Worm (Caenorhabditis elegans) whole organism, early embryonic: Measurements from ENCODE around the gene C28H8.8.

Experiments used
- flt-1 ChIP-seq: fragments of 200-800 bp; sonication (Bioruptor generic); IDR thresholded peaks from 2 replicates; pipeline ENCODE4 v1.3.6; 2022; ENCODE audit warnings: missing genetic modification characterization, missing compliant biosample characterization
- hmg-4 ChIP-seq: fragments of 200-800 bp; sonication (Bioruptor generic); optimal IDR thresholded peaks from 2 replicates; lab custom pipeline; 2018; ENCODE audit warnings: mild to moderate bottlenecking, missing genetic modification characterization, missing compliant biosample characterization
- sea-1 ChIP-seq: fragments of 200-800 bp; sonication (Bioruptor generic); conservative IDR thresholded peaks from 2 replicates; pipeline ENCODE4 v1.3.6; 2022; ENCODE audit warnings: missing genetic modification characterization, missing compliant biosample characterization

ce11 chrIII:5884007-5884406, 4.6 kb downstream of the C28H8.8 start, which contains the start of gene C28H8.5:
- TF ChIP-seq hmg-4 (GFP tag; lab: Kevin White, UChicago) (no peak), flt-1 (GFP tag; lab: Robert Waterston, UW) (no peak), sea-1 (GFP tag; lab: Robert Waterston, UW) (no peak)
